Worm (Caenorhabditis elegans) whole organism, L1 larva: ENCODE data around the gene mfsd-13.2.

Experiments used
- F16B12.6 ChIP-seq: fragments of 150-350 bp; optimal IDR thresholded peaks from 2 replicates; lab custom pipeline; 2014; ENCODE audit warnings: missing biosample characterization, missing genetic modification characterization
- ama-1 ChIP-seq: fragments of 150-350 bp; optimal IDR thresholded peaks from 2 replicates; lab custom pipeline; 2014
- blmp-1 ChIP-seq: fragments of 150-350 bp; optimal IDR thresholded peaks from 2 replicates; lab custom pipeline; 2014; ENCODE audit warnings: missing biosample characterization, missing genetic modification characterization
- nhr-237 ChIP-seq: fragments of 150-350 bp; optimal IDR thresholded peaks from 2 replicates; lab custom pipeline; 2014; ENCODE audit warnings: missing biosample characterization, missing genetic modification characterization
- nhr-77 ChIP-seq: fragments of 150-350 bp; optimal IDR thresholded peaks from 2 replicates; lab custom pipeline; 2014; ENCODE audit warnings: missing biosample characterization, missing genetic modification characterization
- sptf-1 ChIP-seq: fragments of 150-350 bp; optimal IDR thresholded peaks from 2 replicates; lab custom pipeline; 2014; ENCODE audit warnings: missing biosample characterization, missing genetic modification characterization
- tbx-2 ChIP-seq: sonication (generic microtip); optimal IDR thresholded peaks from 2 replicates; lab custom pipeline; 2016; ENCODE audit warnings: missing genetic modification characterization, missing compliant biosample characterization
- zag-1 ChIP-seq: fragments of 150-350 bp; optimal IDR thresholded peaks from 2 replicates; lab custom pipeline; 2014; ENCODE audit warnings: missing biosample characterization, missing genetic modification characterization
- zip-4 ChIP-seq: fragments of 200-800 bp; sonication (Bioruptor generic); optimal IDR thresholded peaks from 2 replicates; lab custom pipeline; 2018; ENCODE audit warnings: mild to moderate bottlenecking, missing genetic modification characterization, moderate library complexity, missing compliant biosample characterization

- no peak for TF ChIP-seq nhr-77 (tag; lab: Kevin White, UChicago)
- no peak for TF ChIP-seq zag-1 (tag; lab: Kevin White, UChicago)
- TF ChIP-seq F16B12.6 (tag; lab: Kevin White, UChicago), result no peak
- no peak for TF ChIP-seq zip-4 (GFP tag; lab: Kevin White, UChicago)
- no peak for TF ChIP-seq sptf-1 (tag; lab: Kevin White, UChicago)
- no peak for TF ChIP-seq nhr-237 (tag; lab: Kevin White, UChicago)
- TF ChIP-seq ama-1 (lab: Kevin White, UChicago), result no peak
- no peak for TF ChIP-seq tbx-2 (tag; lab: Kevin White, UChicago)
- TF ChIP-seq blmp-1 (tag; lab: Kevin White, UChicago), result no peak
Measured at ce11 chrII:7207649-7208048, 42.0 kb upstream of the mfsd-13.2 start.
